Worm (Caenorhabditis elegans) whole organism, young adult: Measurements from ENCODE around the gene F07H5.10.

Source experiments
- B0035.1 ChIP-seq: sonication (generic microtip); optimal IDR thresholded peaks from 2 replicates; lab custom pipeline; 2016; ENCODE audit warnings: missing genetic modification characterization, mild to moderate bottlenecking, missing compliant biosample characterization, missing genotype, missing genetic modification reagents
- D2030.7 ChIP-seq: fragments of 200-800 bp; sonication (Bioruptor generic); IDR thresholded peaks from 2 replicates; pipeline ENCODE4 v1.3.6; 2022; ENCODE audit warnings: missing genetic modification reagents, missing genetic modification characterization, missing compliant biosample characterization
- ama-1 ChIP-seq, 3 experiments: fragments of 150-350 bp in 1 of 3; sonication (generic microtip) in 2 of 3; optimal IDR thresholded peaks; 2 replicates each; lab custom pipeline; 2014 to 2018; ENCODE audit warnings: missing biosample characterization in 2 of 3, missing genetic modification characterization in 2 of 3, missing genetic modification reagents in 2 of 3
- ccch-3 ChIP-seq: fragments of 200-800 bp; sonication (Bioruptor generic); optimal IDR thresholded peaks from 2 replicates; lab custom pipeline; 2018; ENCODE audit warnings: mild to moderate bottlenecking, missing genetic modification characterization, missing compliant biosample characterization
- ceh-100 ChIP-seq: fragments of 200-800 bp; sonication (Bioruptor generic); IDR thresholded peaks from 2 replicates; pipeline ENCODE4 v1.3.6; 2022; ENCODE audit warnings: missing genetic modification reagents, missing genetic modification characterization, missing compliant biosample characterization
- dox-1 ChIP-seq: fragments of 200-800 bp; sonication (Bioruptor generic); IDR thresholded peaks from 2 replicates; pipeline ENCODE4 v1.3.6; 2022; ENCODE audit warnings: missing genetic modification reagents, missing genetic modification characterization, missing compliant biosample characterization
- ets-4 ChIP-seq: fragments of 200-800 bp; sonication (Bioruptor generic); optimal IDR thresholded peaks from 2 replicates; lab custom pipeline; 2018; ENCODE audit warnings: mild to moderate bottlenecking, missing genetic modification characterization, missing compliant biosample characterization
- hsf-1 ChIP-seq: fragments of 200-800 bp; sonication (Bioruptor generic); IDR thresholded peaks from 2 replicates; pipeline ENCODE4 v1.3.6; 2022; ENCODE audit warnings: missing genetic modification reagents, missing genetic modification characterization, missing compliant biosample characterization
- sea-2 ChIP-seq: fragments of 200-800 bp; sonication (Bioruptor generic); IDR thresholded peaks from 2 replicates; pipeline ENCODE4 v1.3.6; 2022; ENCODE audit warnings: missing genetic modification characterization, missing compliant biosample characterization
- zim-3 ChIP-seq: sonication (generic microtip); optimal IDR thresholded peaks from 2 replicates; lab custom pipeline; 2017; ENCODE audit warnings: mild to moderate bottlenecking, missing genetic modification characterization, moderate library complexity, missing compliant biosample characterization

DNA sequence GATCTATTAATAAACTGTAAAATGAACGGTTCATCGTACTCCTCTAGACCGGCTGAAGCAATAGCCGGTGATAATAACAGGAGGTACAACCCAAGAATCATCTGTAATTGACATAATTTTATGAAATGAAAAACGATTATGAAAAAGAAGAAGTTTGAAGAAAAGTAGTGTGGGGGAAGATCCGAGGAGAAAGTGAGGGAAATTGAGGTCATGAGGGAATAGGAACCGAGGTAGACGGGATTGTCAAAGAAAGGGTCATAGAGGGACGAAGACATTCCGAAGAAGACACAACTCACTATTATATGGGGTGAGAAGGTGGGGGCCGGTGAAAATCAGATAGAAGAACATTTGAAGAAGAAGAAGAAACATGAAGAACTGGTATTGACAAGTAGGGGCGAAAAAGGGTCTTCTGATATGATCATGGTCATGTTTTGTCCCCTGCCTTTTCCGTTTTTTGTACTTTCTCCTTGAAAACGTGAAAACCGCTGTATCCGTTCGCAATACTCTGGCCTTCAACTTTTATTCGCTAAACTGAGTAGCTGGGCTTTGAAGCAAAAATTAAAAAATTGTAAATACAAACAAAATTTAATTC is 43.7 kb upstream of the F07H5.10 start, which contains the start of gene oac-46:
- no peak for TF ChIP-seq dox-1 (GFP tag; lab: Robert Waterston, UW)
- no peak for TF ChIP-seq ets-4 (GFP tag; lab: Kevin White, UChicago)
- TF ChIP-seq sea-2 (GFP tag; lab: Robert Waterston, UW) = no peak
- no peak for TF ChIP-seq ama-1 (optimal IDR thresholded peaks at IDR 0.05; lab: Kevin White, UChicago)
- no peak for TF ChIP-seq ama-1 (GFP tag; optimal IDR thresholded peaks at IDR 0.05; lab: Kevin White, UChicago)
- no peak for TF ChIP-seq ceh-100 (GFP tag; lab: Robert Waterston, UW)
- no peak for TF ChIP-seq ccch-3 (GFP tag; lab: Kevin White, UChicago)
- no peak for TF ChIP-seq D2030.7 (GFP tag; lab: Robert Waterston, UW)
- TF ChIP-seq zim-3 = no peak
- no peak for TF ChIP-seq hsf-1 (GFP tag; lab: Robert Waterston, UW)
- no peak for TF ChIP-seq B0035.1
